Fruit fly (Drosophila melanogaster): Measurements from ENCODE around the gene CG7706.

Gene CG7706

dm6 chr3R:18658945-18659642 is 18.5 kb upstream of the CG7706 start, which contains the start of the genes CG31224 and CstF64 (continued):
- TF ChIP-seq ash1 (GFP tag; optimal IDR thresholded peaks at IDR 0.05) (no peak), Hsf (GFP tag; optimal IDR thresholded peaks at IDR 0.05) (peak; percentile 92), otp (GFP tag; IDR thresholded peaks at IDR 0.05) (peak; percentile 70; the same call in 2 of the 3 replicates), fd96Cb (tag; optimal IDR thresholded peaks at IDR 0.05) (peak; percentile 79), CG17359 (tag; optimal IDR thresholded peaks at IDR 0.05) (peak; percentile 83), onecut (GFP tag; IDR thresholded peaks at IDR 0.05) (peak; percentile 15; the same call in 1 of the 2 replicates), CG14667 (GFP tag; IDR thresholded peaks at IDR 0.05) (peak; percentile 76), row (GFP tag; IDR thresholded peaks at IDR 0.05) (peak; percentile 94), HmgZ (tag; optimal IDR thresholded peaks at IDR 0.05) (peak; percentile 79), CG10543 (GFP tag; optimal IDR thresholded peaks at IDR 0.05) (peak; percentile 85), CG6254 (GFP tag; optimal IDR thresholded peaks at IDR 0.05) (peak; percentile 26), ttk (GFP tag; IDR thresholded peaks at IDR 0.05) (peak; percentile 82), Meics (GFP tag; optimal IDR thresholded peaks at IDR 0.05) (peak; percentile 78), CG31388 (GFP tag; optimal IDR thresholded peaks at IDR 0.05) (peak; percentile 52), oc (tag; optimal IDR thresholded peaks at IDR 0.05) (peak; percentile 67), CG4820 (GFP tag; optimal IDR thresholded peaks at IDR 0.05) (peak; percentile 79), bigmax (GFP tag; optimal IDR thresholded peaks at IDR 0.05) (no peak), Bgb (GFP tag; IDR thresholded peaks at IDR 0.05; ENCODE audit: partially characterized antibody) (no peak), MTF-1 (GFP tag; optimal IDR thresholded peaks at IDR 0.05; ENCODE audit: borderline replicate concordance) (peak; percentile 32), HLH3B (GFP tag; IDR thresholded peaks at IDR 0.05) (peak; percentile 75), Myb (GFP tag; optimal IDR thresholded peaks at IDR 0.05) (peak; percentile 73), CG9609 (GFP tag; optimal IDR thresholded peaks at IDR 0.05) (peak; percentile 83), CG32772 (GFP tag; IDR thresholded peaks at IDR 0.05) (peak; percentile 77), CG7928 (GFP tag; optimal IDR thresholded peaks at IDR 0.05) (peak; percentile 94), hth (optimal IDR thresholded peaks at IDR 0.05) (no peak), fu2 (GFP tag; optimal IDR thresholded peaks at IDR 0.05) (peak; percentile 82), CG6175 (GFP tag; IDR thresholded peaks at IDR 0.05) (peak; percentile 63; the same call in 1 of the 3 replicates), Bteb2 (GFP tag; optimal IDR thresholded peaks at IDR 0.05) (peak; percentile 88), toy (GFP tag; IDR thresholded peaks at IDR 0.05) (0 out of 2 replicates have a peak, but pooled peaks have one; percentile 25), chm (GFP tag; IDR thresholded peaks at IDR 0.05) (peak; percentile 80), Lim3 (GFP tag; IDR thresholded peaks at IDR 0.05) (no peak), CG7372 (GFP tag; IDR thresholded peaks at IDR 0.05) (peak; percentile 73), zen2 (GFP tag; IDR thresholded peaks at IDR 0.05; ENCODE audit: partially characterized antibody) (no peak), Abd-B (GFP tag; optimal IDR thresholded peaks at IDR 0.05) (peak; percentile 82), amos (GFP tag; IDR thresholded peaks at IDR 0.05; ENCODE audit: partially characterized antibody) (peak; percentile 35; the same call in 1 of the 2 replicates), HLH4C (GFP tag; IDR thresholded peaks at IDR 0.05; ENCODE audit: partially characterized antibody) (no peak), CG33557 (GFP tag; optimal IDR thresholded peaks at IDR 0.05) (peak; percentile 68), ro (GFP tag; IDR thresholded peaks at IDR 0.05) (peak; percentile 68), Dek (tag; optimal IDR thresholded peaks at IDR 0.05) (no peak), eyg (GFP tag; optimal IDR thresholded peaks at IDR 0.05) (peak; percentile 76), zfh1 (GFP tag; IDR thresholded peaks at IDR 0.05) (peak; percentile 86; the same call in 2 of the 3 replicates), CG2712 (tag; optimal IDR thresholded peaks at IDR 0.05) (peak; percentile 86), Sry-β (GFP tag; optimal IDR thresholded peaks at IDR 0.05) (peak; percentile 95), CG1233 (GFP tag; optimal IDR thresholded peaks at IDR 0.05) (peak; percentile 70), hkb (optimal IDR thresholded peaks at IDR 0.05) (peak; percentile 80), hkb (GFP tag; IDR thresholded peaks at IDR 0.05) (peak; percentile 76), CG1603 (tag; optimal IDR thresholded peaks at IDR 0.05) (no peak), Atf6 (GFP tag; IDR thresholded peaks at IDR 0.05) (peak; percentile 73), trh (GFP tag; optimal IDR thresholded peaks at IDR 0.05) (peak; percentile 58), nmo (GFP tag; optimal IDR thresholded peaks at IDR 0.05) (peak; percentile 89)
